Fruit fly (Drosophila melanogaster) S2 (cell line): Measurements from ENCODE around the gene CG5704.

Experiments used
- CG8478 ChIP-seq: fragments of >200 bp; optimal IDR thresholded peaks from 2 replicates; lab custom pipeline; 2018
- CTCF ChIP-seq, 2 experiments: fragments of >200 bp; optimal IDR thresholded peaks; 2 replicates each; lab custom pipeline; 2018

dm6 chr3L:2145019-2145418, 25.8 kb downstream of the CG5704 start:
- no peak for TF ChIP-seq CTCF (optimal IDR thresholded peaks at IDR 0.05; lab: Kevin White, UChicago)
- TF ChIP-seq CG8478 (lab: Kevin White, UChicago) = no peak
